Worm (Caenorhabditis elegans): ENCODE measurements around the gene ptp-2.

Gene ptp-2

ce11 chrII:5911274-5911673 lies 7.2 kb upstream of the ptp-2 start, which contains the start of gene cgt-3:
TSS of gene cgt-3 (plus strand) at chrII:5911324.
- TF ChIP-seq rbr-2 (tag; optimal IDR thresholded peaks at IDR 0.05) (no peak), ces-1 (GFP tag; optimal IDR thresholded peaks at IDR 0.05) (no peak), dve-1 (tag; optimal IDR thresholded peaks at IDR 0.05; ENCODE audit: insufficient read depth) (no peak), dmd-9 (GFP tag; IDR thresholded peaks at IDR 0.05) (no peak), mep-1 (tag; optimal IDR thresholded peaks at IDR 0.05) (no peak), lin-38 (GFP tag; IDR thresholded peaks at IDR 0.05) (peak; percentile 30; the same call in 1 of the 2 replicates), zip-11 (GFP tag; IDR thresholded peaks at IDR 0.05) (no peak), T20F7.1 (GFP tag; optimal IDR thresholded peaks at IDR 0.05) (no peak), daf-16 (GFP tag; optimal IDR thresholded peaks at IDR 0.05) (no peak), daf-16 (tag; optimal IDR thresholded peaks at IDR 0.05) (peak; percentile 84), lin-15B (tag; optimal IDR thresholded peaks at IDR 0.05) (no peak), egl-43 (GFP tag; IDR thresholded peaks at IDR 0.05) (no peak), T26A8.4 (GFP tag; IDR thresholded peaks at IDR 0.05) (no peak), fkh-10 (GFP tag; optimal IDR thresholded peaks at IDR 0.05) (no peak), mxl-3 (GFP tag; optimal IDR thresholded peaks at IDR 0.05) (no peak), dmd-6 (GFP tag; IDR thresholded peaks at IDR 0.05) (no peak), set-16 (GFP tag; IDR thresholded peaks at IDR 0.05) (no peak), ZK337.2 (GFP tag; IDR thresholded peaks at IDR 0.05) (no peak), nhr-237 (tag; optimal IDR thresholded peaks at IDR 0.05) (no peak), lin-29 (GFP tag; IDR thresholded peaks at IDR 0.05) (no peak), mdt-29 (GFP tag; IDR thresholded peaks at IDR 0.05) (no peak), dpl-1 (GFP tag; optimal IDR thresholded peaks at IDR 0.05) (no peak), ceh-28 (tag; optimal IDR thresholded peaks at IDR 0.05) (no peak), hlh-30 (tag; optimal IDR thresholded peaks at IDR 0.05; ENCODE audit: insufficient read depth) (no peak), sdz-12 (GFP tag; optimal IDR thresholded peaks at IDR 0.05) (no peak), nhr-42 (GFP tag; IDR thresholded peaks at IDR 0.05) (no peak), Y5F2A.4 (GFP tag; optimal IDR thresholded peaks at IDR 0.05) (no peak), zag-1 (tag; optimal IDR thresholded peaks at IDR 0.05) (no peak), nhr-48 (tag; optimal IDR thresholded peaks at IDR 0.05) (no peak), unc-39 (tag; optimal IDR thresholded peaks at IDR 0.05) (no peak), ceh-82 (tag; optimal IDR thresholded peaks at IDR 0.05) (no peak), cey-2 (tag; optimal IDR thresholded peaks at IDR 0.05; ENCODE audit: borderline replicate concordance, insufficient read depth) (no peak), zfp-2 (tag; optimal IDR thresholded peaks at IDR 0.05) (no peak), pha-4 (GFP tag; IDR thresholded peaks at IDR 0.05) (no peak), pha-4 (tag; optimal IDR thresholded peaks at IDR 0.05) (peak; percentile 17), duxl-1 (tag; optimal IDR thresholded peaks at IDR 0.05; ENCODE audit: poor library complexity) (no peak), lsy-2 (tag; optimal IDR thresholded peaks at IDR 0.05) (peak in 1 of 2 experiments; percentile 12), mes-2 (tag; optimal IDR thresholded peaks at IDR 0.05; ENCODE audit: poor library complexity, severe bottlenecking) (no peak), hmg-1.1 (GFP tag; IDR thresholded peaks at IDR 0.05) (no peak), aly-2 (tag; optimal IDR thresholded peaks at IDR 0.05) (no peak), nhr-28 (tag; optimal IDR thresholded peaks at IDR 0.05) (peak; percentile 80), daf-8 (GFP tag; IDR thresholded peaks at IDR 0.05) (no peak)

DNA sequence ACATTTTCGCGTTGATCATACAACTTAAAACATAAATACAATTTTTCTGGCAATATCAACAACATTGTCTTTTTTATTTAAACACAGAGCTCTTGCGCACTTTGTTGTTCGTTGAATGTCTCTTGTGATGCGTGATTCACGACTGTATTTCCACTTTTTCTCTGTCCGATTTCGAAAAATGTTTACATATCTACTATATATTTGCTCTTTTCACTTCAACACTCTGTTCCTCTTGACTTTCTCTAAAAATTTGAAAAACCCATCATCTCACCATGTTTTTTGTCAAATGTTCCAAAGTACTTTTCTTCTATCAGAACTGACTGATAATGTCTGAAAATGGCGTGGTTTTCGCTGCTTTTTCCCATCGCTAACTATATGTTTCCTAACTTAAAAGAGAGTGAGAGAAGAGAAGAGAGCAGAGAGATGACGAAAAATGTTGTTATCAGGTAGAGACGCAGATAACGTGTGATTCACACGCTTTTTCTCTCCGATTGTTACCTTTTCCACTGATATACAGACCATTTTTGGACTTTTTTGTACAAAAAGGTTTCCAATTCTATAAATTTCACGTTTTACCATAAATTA lies 6.4 kb upstream of the ptp-2 start:
- TF ChIP-seq nhr-6 (tag; optimal IDR thresholded peaks at IDR 0.05) (peak; percentile 47), hlh-30 (tag; optimal IDR thresholded peaks at IDR 0.05; ENCODE audit: insufficient read depth) (peak; percentile 18), lin-1 (GFP tag; IDR thresholded peaks at IDR 0.05) (peak; percentile 34; the same call in 1 of the 2 replicates), dmd-6 (GFP tag; IDR thresholded peaks at IDR 0.05) (peak; percentile 90), mes-2 (tag; optimal IDR thresholded peaks at IDR 0.05; ENCODE audit: poor library complexity, severe bottlenecking) (peak; percentile 29), daf-19 (GFP tag; conservative IDR thresholded peaks at IDR 0.05) (no peak), T20F7.1 (GFP tag; optimal IDR thresholded peaks at IDR 0.05) (peak; percentile 56), mdt-29 (GFP tag; IDR thresholded peaks at IDR 0.05) (no peak), rbr-2 (tag; optimal IDR thresholded peaks at IDR 0.05) (no peak), ZK546.5 (tag; optimal IDR thresholded peaks at IDR 0.05) (no peak), tra-1 (GFP tag; IDR thresholded peaks at IDR 0.05) (0 out of 2 replicates have a peak, but pooled peaks have one; percentile 55), ctbp-1 (GFP tag; IDR thresholded peaks at IDR 0.05) (no peak), nhr-77 (tag; optimal IDR thresholded peaks at IDR 0.05) (peak; percentile 78), mxl-3 (GFP tag; optimal IDR thresholded peaks at IDR 0.05) (peak; percentile 64), nhr-48 (tag; optimal IDR thresholded peaks at IDR 0.05) (peak; percentile 36), unc-62 (GFP tag; optimal IDR thresholded peaks at IDR 0.05 in 1 of 2) (peak in 1 of 2 experiments; percentile 86), unc-62 (tag; optimal IDR thresholded peaks at IDR 0.05) (no peak)
